Worm (Caenorhabditis elegans) whole organism, late embryonic: ENCODE data around the gene F31B12.4.

ENCODE experiments used
- Y22D7AL.16 ChIP-seq: sonication (generic microtip); optimal IDR thresholded peaks from 2 replicates; lab custom pipeline; 2016; ENCODE audit warnings: missing genetic modification characterization, missing compliant biosample characterization
- ceh-9 ChIP-seq: sonication (generic microtip); optimal IDR thresholded peaks from 2 replicates; lab custom pipeline; 2016; ENCODE audit warnings: mild to moderate bottlenecking, missing genetic modification characterization, inconsistent platforms, missing compliant biosample characterization
- hlh-6 ChIP-seq: sonication (generic microtip); optimal IDR thresholded peaks from 2 replicates; lab custom pipeline; 2016; ENCODE audit warnings: missing genotype, missing genetic modification characterization, missing compliant biosample characterization
- lin-11 ChIP-seq: fragments of 200-800 bp; sonication (Bioruptor generic); optimal IDR thresholded peaks from 2 replicates; lab custom pipeline; 2018; ENCODE audit warnings: mild to moderate bottlenecking, missing genetic modification characterization, missing compliant biosample characterization
- tbx-2 ChIP-seq: sonication (generic microtip); optimal IDR thresholded peaks from 2 replicates; lab custom pipeline; 2016; ENCODE audit warnings: missing genetic modification characterization, missing compliant biosample characterization

DNA sequence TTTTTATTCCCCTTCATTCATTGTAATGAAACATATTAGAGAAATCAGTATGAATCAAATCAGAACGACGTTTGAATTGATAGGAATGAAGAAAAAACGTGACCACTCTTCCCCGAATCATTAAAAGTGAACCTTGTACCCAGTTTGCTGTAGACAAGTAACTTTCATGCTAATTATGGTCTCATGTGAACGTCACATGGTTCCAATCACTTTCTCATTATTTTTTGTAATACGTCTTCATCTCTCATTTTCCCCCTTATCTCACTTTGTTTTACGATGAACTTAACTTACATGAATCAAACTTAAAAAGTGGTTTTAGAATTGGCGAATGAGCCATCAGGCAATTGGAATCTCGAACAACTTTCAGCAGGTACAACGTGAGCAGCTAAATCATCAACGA, 31.8 kb upstream of the F31B12.4 start:
- TF ChIP-seq hlh-6 (tag; lab: Kevin White, UChicago) (no peak), tbx-2 (no peak), Y22D7AL.16 (tag; lab: Kevin White, UChicago) (no peak), ceh-9 (tag; lab: Kevin White, UChicago) (no peak), lin-11 (tag; lab: Kevin White, UChicago) (no peak)
